Worm (Caenorhabditis elegans): ENCODE results near the gene F58G1.7.

The F58G1.7 gene

ce11 chrII:12990191-12990590 lies 42.1 kb upstream of the F58G1.7 start:
- TF ChIP-seq hlh-13 (GFP tag; optimal IDR thresholded peaks at IDR 0.05): no peak
- no peak for TF ChIP-seq Y22D7AL.16 (tag; optimal IDR thresholded peaks at IDR 0.05)
- TF ChIP-seq C38D4.7 (GFP tag; optimal IDR thresholded peaks at IDR 0.05): no peak
- TF ChIP-seq pros-1 (tag; optimal IDR thresholded peaks at IDR 0.05): no peak
- no peak for TF ChIP-seq ama-1 (optimal IDR thresholded peaks at IDR 0.05)
- TF ChIP-seq lim-6 (tag; optimal IDR thresholded peaks at IDR 0.05): no peak
- no peak for TF ChIP-seq hlh-30 (tag; optimal IDR thresholded peaks at IDR 0.05; ENCODE audit: insufficient read depth)
- TF ChIP-seq ceh-24 (tag; optimal IDR thresholded peaks at IDR 0.05): no peak
- TF ChIP-seq tbx-7 (tag; optimal IDR thresholded peaks at IDR 0.05): no peak
- no peak for TF ChIP-seq ceh-19 (GFP tag; optimal IDR thresholded peaks at IDR 0.05)
- TF ChIP-seq unc-55 (GFP tag; optimal IDR thresholded peaks at IDR 0.05): no peak
- no peak for TF ChIP-seq K02D7.2 (tag; optimal IDR thresholded peaks at IDR 0.05)
- no peak for TF ChIP-seq hlh-15 (tag; optimal IDR thresholded peaks at IDR 0.05)

- TF ChIP-seq ztf-16 (tag; optimal IDR thresholded peaks at IDR 0.05) (no peak), ceh-14 (tag; optimal IDR thresholded peaks at IDR 0.05) (no peak), elt-4 (tag; optimal IDR thresholded peaks at IDR 0.05) (no peak), hlh-13 (GFP tag; optimal IDR thresholded peaks at IDR 0.05) (no peak), ttx-3 (tag; optimal IDR thresholded peaks at IDR 0.05) (no peak), mec-3 (tag; optimal IDR thresholded peaks at IDR 0.05; ENCODE audit: borderline replicate concordance) (no peak), pag-3 (tag; optimal IDR thresholded peaks at IDR 0.05; ENCODE audit: borderline replicate concordance) (no peak), fkh-6 (tag; optimal IDR thresholded peaks at IDR 0.05) (no peak)
These were observed 39.7 kb upstream of the F58G1.7 start for ce11 chrII:12987799-12988198.

ce11 chrII:12985813-12986212 lies 37.8 kb upstream of the F58G1.7 start:
- TF ChIP-seq elt-2 (tag; optimal IDR thresholded peaks at IDR 0.05) (no peak), lin-11 (tag; optimal IDR thresholded peaks at IDR 0.05) (no peak), tbx-2 (tag; optimal IDR thresholded peaks at IDR 0.05) (peak; percentile 39)

- TF ChIP-seq ceh-34 (tag; optimal IDR thresholded peaks at IDR 0.05): no peak
- no peak for TF ChIP-seq C38D4.7 (GFP tag; optimal IDR thresholded peaks at IDR 0.05)
- no peak for TF ChIP-seq elt-4 (tag; optimal IDR thresholded peaks at IDR 0.05)
- TF ChIP-seq ahr-1 (tag; optimal IDR thresholded peaks at IDR 0.05): no peak
These were observed 36.7 kb upstream of the F58G1.7 start for ce11 chrII:12984709-12985108.

ce11 chrII:12982830-12983229 lies 34.8 kb upstream of the F58G1.7 start:
- TF ChIP-seq elt-2 (tag; optimal IDR thresholded peaks at IDR 0.05) (peak; percentile 45), mec-3 (tag; optimal IDR thresholded peaks at IDR 0.05; ENCODE audit: borderline replicate concordance) (no peak)

- TF ChIP-seq C08G9.2 (tag; optimal IDR thresholded peaks at IDR 0.05): no peak
- TF ChIP-seq hlh-30 (tag; optimal IDR thresholded peaks at IDR 0.05; ENCODE audit: insufficient read depth): no peak
- no peak for TF ChIP-seq dve-1 (tag; optimal IDR thresholded peaks at IDR 0.05)
- TF ChIP-seq ceh-31 (tag; optimal IDR thresholded peaks at IDR 0.05): no peak
- TF ChIP-seq K09A11.1 (tag; optimal IDR thresholded peaks at IDR 0.05; ENCODE audit: insufficient read depth): no peak
- no peak for TF ChIP-seq fax-1 (tag; optimal IDR thresholded peaks at IDR 0.05)
- no peak for TF ChIP-seq T23F11.4 (GFP tag; optimal IDR thresholded peaks at IDR 0.05)
These were observed 34.0 kb upstream of the F58G1.7 start for ce11 chrII:12981980-12982575.

All from whole organism, late embryonic.